Fruit fly (Drosophila melanogaster): ENCODE data around the gene CG10713.
A peak's percentile ranks its signal among the peaks of the same experiment; 100 is the strongest.

Gene CG10713

DNA sequence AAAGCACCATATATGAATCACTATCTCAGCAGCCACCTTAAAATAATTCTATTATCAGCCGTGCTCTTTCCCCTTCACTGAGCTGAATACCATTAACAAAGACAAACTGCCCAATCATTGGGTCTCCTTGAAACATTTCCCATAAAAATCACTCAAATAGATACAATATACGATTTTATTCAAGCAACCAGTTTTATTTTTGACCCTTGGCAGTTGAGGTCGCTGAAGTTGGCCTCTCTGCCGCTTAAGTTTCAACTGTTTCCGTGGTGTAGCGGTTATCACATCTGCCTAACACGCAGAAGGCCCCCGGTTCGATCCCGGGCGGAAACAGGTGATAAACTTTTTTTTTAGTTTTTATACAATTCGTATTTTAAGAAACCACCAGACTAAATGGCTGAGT lies 2.2 kb downstream of the CG10713 start (continued):
- TF ChIP-seq HLH4C (GFP tag; IDR thresholded peaks at IDR 0.05; ENCODE audit: partially characterized antibody) (peak; percentile 47), slp2 (GFP tag; optimal IDR thresholded peaks at IDR 0.05) (no peak), wdn (GFP tag; IDR thresholded peaks at IDR 0.05) (no peak), CG33213 (GFP tag; optimal IDR thresholded peaks at IDR 0.05) (no peak), CG10543 (GFP tag; optimal IDR thresholded peaks at IDR 0.05) (no peak), gro (GFP tag; optimal IDR thresholded peaks at IDR 0.05) (no peak), cas (GFP tag; IDR thresholded peaks at IDR 0.05) (no peak), vnd (GFP tag; IDR thresholded peaks at IDR 0.05; ENCODE audit: partially characterized antibody) (peak; percentile 25; the same call in 1 of the 3 replicates), CG2202 (tag; optimal IDR thresholded peaks at IDR 0.05) (no peak), sd (tag; optimal IDR thresholded peaks at IDR 0.05) (no peak), HLHmδ (GFP tag; optimal IDR thresholded peaks at IDR 0.05) (no peak), danr (GFP tag; IDR thresholded peaks at IDR 0.05) (no peak), hbn (GFP tag; IDR thresholded peaks at IDR 0.05; ENCODE audit: partially characterized antibody) (no peak), CG1832 (GFP tag; optimal IDR thresholded peaks at IDR 0.05) (no peak), bigmax (GFP tag; optimal IDR thresholded peaks at IDR 0.05) (no peak), sug (tag; optimal IDR thresholded peaks at IDR 0.05) (no peak), amos (GFP tag; IDR thresholded peaks at IDR 0.05; ENCODE audit: partially characterized antibody) (peak; percentile 79), toy (GFP tag; IDR thresholded peaks at IDR 0.05) (no peak), sqz (GFP tag; optimal IDR thresholded peaks at IDR 0.05) (no peak), zen (tag; optimal IDR thresholded peaks at IDR 0.05) (no peak), crc (GFP tag; optimal IDR thresholded peaks at IDR 0.05) (no peak), zfh2 (GFP tag; optimal IDR thresholded peaks at IDR 0.05) (no peak), CG6272 (GFP tag; IDR thresholded peaks at IDR 0.05) (no peak), pho (GFP tag; optimal IDR thresholded peaks at IDR 0.05) (no peak), CG33557 (GFP tag; optimal IDR thresholded peaks at IDR 0.05) (no peak), Lim3 (GFP tag; IDR thresholded peaks at IDR 0.05) (no peak), CG3065 (GFP tag; optimal IDR thresholded peaks at IDR 0.05) (no peak), disco-r (GFP tag; optimal IDR thresholded peaks at IDR 0.05) (no peak), CG16815 (GFP tag; optimal IDR thresholded peaks at IDR 0.05) (no peak), nerfin-2 (GFP tag; IDR thresholded peaks at IDR 0.05; ENCODE audit: partially characterized antibody) (peak; percentile 55; the same call in 1 of the 2 replicates), Rfx (GFP tag; IDR thresholded peaks at IDR 0.05) (no peak), Deaf1 (tag; optimal IDR thresholded peaks at IDR 0.05) (no peak), croc (GFP tag; conservative IDR thresholded peaks at IDR 0.05) (no peak), jing (GFP tag; optimal IDR thresholded peaks at IDR 0.05) (no peak), CG12769 (tag; optimal IDR thresholded peaks at IDR 0.05) (peak; percentile 64), CG7928 (GFP tag; optimal IDR thresholded peaks at IDR 0.05) (no peak), Kr (GFP tag; optimal IDR thresholded peaks at IDR 0.05) (no peak), unc-4 (GFP tag; IDR thresholded peaks at IDR 0.05; ENCODE audit: partially characterized antibody) (no peak), D19A (tag; optimal IDR thresholded peaks at IDR 0.05) (no peak), MESR4 (GFP tag; optimal IDR thresholded peaks at IDR 0.05) (no peak), scrt (GFP tag; optimal IDR thresholded peaks at IDR 0.05) (no peak), tna (GFP tag; IDR thresholded peaks at IDR 0.05; ENCODE audit: partially characterized antibody) (peak; percentile 72), CG1792 (GFP tag; optimal IDR thresholded peaks at IDR 0.05) (no peak), Fer2 (tag; optimal IDR thresholded peaks at IDR 0.05) (no peak), crol (GFP tag; IDR thresholded peaks at IDR 0.05) (no peak), CG4854 (GFP tag; optimal IDR thresholded peaks at IDR 0.05) (no peak), CoRest (tag; optimal IDR thresholded peaks at IDR 0.05) (no peak), CG10565 (GFP tag; optimal IDR thresholded peaks at IDR 0.05) (no peak), CG34224 (GFP tag; IDR thresholded peaks at IDR 0.05; ENCODE audit: partially characterized antibody) (peak; percentile 46; the same call in 2 of the 3 replicates), bowl (GFP tag; IDR thresholded peaks at IDR 0.05) (no peak), emc (GFP tag; optimal IDR thresholded peaks at IDR 0.05) (no peak)
